Fruit fly (Drosophila melanogaster): Measurements from ENCODE around the gene RpL30.

The RpL30 gene

dm6 chr2L:19034213-19034929, 25.3 kb upstream of the RpL30 start, which contains the start of the genes mib2 and CG31800 (continued):
- TF ChIP-seq CG4360 (GFP tag; IDR thresholded peaks at IDR 0.05) (no peak), CG6791 (GFP tag; IDR thresholded peaks at IDR 0.05; ENCODE audit: partially characterized antibody) (peak; percentile 85), CG34376 (GFP tag; optimal IDR thresholded peaks at IDR 0.05) (no peak), CG33557 (GFP tag; optimal IDR thresholded peaks at IDR 0.05) (no peak), oc (tag; optimal IDR thresholded peaks at IDR 0.05) (no peak), Abd-B (GFP tag; optimal IDR thresholded peaks at IDR 0.05) (peak; percentile 37), H15 (GFP tag; IDR thresholded peaks at IDR 0.05) (no peak), CG11723 (GFP tag; optimal IDR thresholded peaks at IDR 0.05) (no peak), dpn (GFP tag; optimal IDR thresholded peaks at IDR 0.05) (peak in 1 of 2 experiments; percentile 0), chinmo (GFP tag; IDR thresholded peaks at IDR 0.05; ENCODE audit: partially characterized antibody) (peak; percentile 82; the same call in 2 of the 4 replicates), Bdp1 (GFP tag; optimal IDR thresholded peaks at IDR 0.05) (no peak), gcm2 (GFP tag; optimal IDR thresholded peaks at IDR 0.05) (no peak), HLHmδ (GFP tag; optimal IDR thresholded peaks at IDR 0.05) (no peak), CG18262 (tag; optimal IDR thresholded peaks at IDR 0.05) (no peak), CG14014 (GFP tag; IDR thresholded peaks at IDR 0.05) (no peak), Nf-YB (GFP tag; optimal IDR thresholded peaks at IDR 0.05) (no peak), CG16863 (GFP tag; optimal IDR thresholded peaks at IDR 0.05) (no peak), exex (tag; optimal IDR thresholded peaks at IDR 0.05) (no peak), dysf (GFP tag; IDR thresholded peaks at IDR 0.05) (no peak), CG10543 (GFP tag; optimal IDR thresholded peaks at IDR 0.05) (no peak), Camta (GFP tag; optimal IDR thresholded peaks at IDR 0.05) (no peak), E2f2 (GFP tag; IDR thresholded peaks at IDR 0.05) (no peak; the same call in 1 of the 2 replicates), ato (GFP tag; IDR thresholded peaks at IDR 0.05; ENCODE audit: partially characterized antibody) (peak; percentile 52; the same call in 1 of the 2 replicates), bcd (GFP tag; optimal IDR thresholded peaks at IDR 0.05) (no peak), sr (GFP tag; IDR thresholded peaks at IDR 0.05) (no peak), CG1602 (GFP tag; optimal IDR thresholded peaks at IDR 0.05) (no peak), CG2199 (GFP tag; IDR thresholded peaks at IDR 0.05) (0 out of 3 replicates have a peak, but pooled peaks have one; percentile 53), ind (GFP tag; optimal IDR thresholded peaks at IDR 0.05) (no peak), CG30020 (tag; optimal IDR thresholded peaks at IDR 0.05) (peak; percentile 39), Dref (GFP tag; IDR thresholded peaks at IDR 0.05) (peak; percentile 86), CG7928 (GFP tag; optimal IDR thresholded peaks at IDR 0.05) (no peak), CG14441 (GFP tag; IDR thresholded peaks at IDR 0.05) (no peak), CG6272 (GFP tag; IDR thresholded peaks at IDR 0.05) (no peak), CG14667 (GFP tag; IDR thresholded peaks at IDR 0.05) (no peak), trem (tag; optimal IDR thresholded peaks at IDR 0.05) (peak; percentile 58), sc (optimal IDR thresholded peaks at IDR 0.05) (no peak), sc (GFP tag; optimal IDR thresholded peaks at IDR 0.05) (no peak), CG12155 (GFP tag; optimal IDR thresholded peaks at IDR 0.05) (no peak), Max (GFP tag; optimal IDR thresholded peaks at IDR 0.05) (no peak), MBD-R2 (GFP tag; IDR thresholded peaks at IDR 0.05) (peak; percentile 65), Ets65A (GFP tag) (peak; percentile 48), ara (GFP tag; IDR thresholded peaks at IDR 0.05) (no peak), CG8924 (tag; optimal IDR thresholded peaks at IDR 0.05) (peak; percentile 16), CG32532 (GFP tag; IDR thresholded peaks at IDR 0.05) (no peak), scrt (GFP tag; optimal IDR thresholded peaks at IDR 0.05) (peak; percentile 17), fd3F (GFP tag; optimal IDR thresholded peaks at IDR 0.05) (no peak), lbe (GFP tag; optimal IDR thresholded peaks at IDR 0.05) (no peak), gcm (GFP tag; optimal IDR thresholded peaks at IDR 0.05) (no peak), MTF-1 (GFP tag; optimal IDR thresholded peaks at IDR 0.05; ENCODE audit: borderline replicate concordance) (no peak), CG4707 (GFP tag; optimal IDR thresholded peaks at IDR 0.05) (no peak)

Measured in whole organism, embryonic.